Worm (Caenorhabditis elegans) whole organism, young adult: ENCODE data around the gene dac-1.

Experiments
- C06A6.2 ChIP-seq: fragments of 200-800 bp; sonication (Bioruptor generic); conservative IDR thresholded peaks from 2 replicates; pipeline ENCODE4 v1.3.6; 2022; ENCODE audit warnings: missing genetic modification characterization, missing compliant biosample characterization
- ama-1 ChIP-seq, 3 experiments: fragments of 150-350 bp in 1 of 3; sonication (generic microtip) in 2 of 3; optimal IDR thresholded peaks; 2 replicates each; lab custom pipeline; 2014 to 2018; ENCODE audit warnings: missing biosample characterization in 2 of 3, missing genetic modification characterization in 2 of 3, missing genetic modification reagents in 2 of 3
- aptf-2 ChIP-seq: fragments of 200-800 bp; sonication (Bioruptor generic); conservative IDR thresholded peaks from 2 replicates; pipeline ENCODE4 v1.3.6; 2022; ENCODE audit warnings: missing genetic modification reagents, missing genetic modification characterization, missing compliant biosample characterization
- egl-18 ChIP-seq: fragments of 200-800 bp; sonication (Bioruptor generic); IDR thresholded peaks from 2 replicates; pipeline ENCODE4 v1.3.6; 2022; ENCODE audit warnings: missing genetic modification reagents, missing genetic modification characterization, missing compliant biosample characterization
- let-607 ChIP-seq, 2 experiments: fragments of 200-800 bp in 1 of 2; sonication (Bioruptor generic) in 1 of 2; sonication (generic microtip) in 1 of 2; optimal IDR thresholded peaks; 2 replicates each; lab custom pipeline; 2016 to 2018; ENCODE audit warnings: mild to moderate bottlenecking in 2 of 2, missing compliant biosample characterization in 2 of 2, missing genetic modification characterization in 2 of 2, moderate library complexity in 2 of 2, missing genotype in 1 of 2
- nfya-1 ChIP-seq: sonication (generic microtip); optimal IDR thresholded peaks from 2 replicates; lab custom pipeline; 2017; ENCODE audit warnings: antibody characterized with exemption, missing compliant biosample characterization, missing genetic modification characterization, borderline replicate concordance; ENCODE audit not compliant: insufficient read depth
- rec-8 ChIP-seq, 2 experiments: sonication (generic microtip); optimal IDR thresholded peaks; 2 replicates each; lab custom pipeline; 2016; ENCODE audit warnings: mild to moderate bottlenecking in 2 of 2, missing genetic modification characterization in 2 of 2, missing genetic modification reagents in 2 of 2, missing genotype in 2 of 2, missing biosample characterization in 1 of 2, missing compliant biosample characterization in 1 of 2, moderate library complexity in 1 of 2

ce11 chrIII:853414-853813 lies 37.5 kb downstream of the dac-1 start:
- TF ChIP-seq let-607 (tag; optimal IDR thresholded peaks at IDR 0.05; lab: Kevin White, UChicago) = no peak
- no peak for TF ChIP-seq aptf-2 (GFP tag; lab: Robert Waterston, UW)
- TF ChIP-seq ama-1 (optimal IDR thresholded peaks at IDR 0.05; lab: Kevin White, UChicago) = no peak
- TF ChIP-seq ama-1 (GFP tag; optimal IDR thresholded peaks at IDR 0.05; lab: Kevin White, UChicago) = no peak
- TF ChIP-seq nfya-1 (tag; lab: Kevin White, UChicago) = no peak
- no peak for TF ChIP-seq C06A6.2 (GFP tag; lab: Robert Waterston, UW)
- no peak for TF ChIP-seq rec-8 (tag; optimal IDR thresholded peaks at IDR 0.05; lab: Kevin White, UChicago)
- no peak for TF ChIP-seq egl-18 (GFP tag; lab: Robert Waterston, UW)
